Fruit fly (Drosophila melanogaster) whole organism, embryonic: ENCODE data around the gene CG7483.

Source experiments
- Awh ChIP-seq: fragments of 200-800 bp; sonication (Bioruptor generic); IDR thresholded peaks from 2 replicates; pipeline ENCODE4, ENCODE4 v1.3.6; 2022; ENCODE audit warnings: missing biosample characterization, missing genetic modification characterization
- Bgb ChIP-seq: fragments of 200-800 bp; sonication (Bioruptor generic); IDR thresholded peaks from 2 replicates; pipeline ENCODE4 v1.3.6; 2022; ENCODE audit warnings: missing biosample characterization, missing genetic modification characterization; ENCODE audit not compliant: partially characterized antibody
- CG10274 ChIP-seq: fragments of 200-800 bp; sonication (Bioruptor generic); optimal IDR thresholded peaks from 3 replicates; lab custom pipeline; 2017; ENCODE audit warnings: missing biosample characterization, mild to moderate bottlenecking, missing genetic modification characterization
- CG11398 ChIP-seq: fragments of 200-800 bp; sonication (Bioruptor generic); optimal IDR thresholded peaks from 2 replicates; lab custom pipeline; 2016; ENCODE audit warnings: missing biosample characterization, missing genetic modification characterization
- CG13287 ChIP-seq: fragments of 200-800 bp; sonication (Bioruptor generic); IDR thresholded peaks from 2 replicates; pipeline ENCODE4 v1.3.6; 2022; ENCODE audit warnings: missing biosample characterization, missing genetic modification characterization; ENCODE audit not compliant: partially characterized antibody
- CG14050 ChIP-seq: fragments of 200-800 bp; sonication (Bioruptor generic); IDR thresholded peaks from 3 replicates; pipeline ENCODE4 v1.3.6; 2022; ENCODE audit warnings: missing biosample characterization, missing genetic modification characterization
- CG14667 ChIP-seq: fragments of 200-800 bp; sonication (Bioruptor generic); IDR thresholded peaks from 2 replicates; pipeline ENCODE4 v1.3.6; 2022; ENCODE audit warnings: missing biosample characterization, missing genetic modification characterization
- CG15479 ChIP-seq: fragments of 200-800 bp; sonication (Bioruptor generic); optimal IDR thresholded peaks from 3 replicates; lab custom pipeline; 2019; ENCODE audit warnings: missing biosample characterization, mild to moderate bottlenecking, missing genetic modification characterization, moderate library complexity
- CG16813 ChIP-seq: fragments of 200-800 bp; sonication (Bioruptor generic); IDR thresholded peaks from 3 replicates; pipeline ENCODE4 v1.3.6; 2022; ENCODE audit warnings: missing biosample characterization, missing genetic modification characterization; ENCODE audit not compliant: partially characterized antibody
- CG17361 ChIP-seq: fragments of 200-800 bp; sonication (Bioruptor generic); IDR thresholded peaks from 3 replicates; pipeline ENCODE4 v1.3.6; 2022; ENCODE audit warnings: missing biosample characterization, missing genetic modification characterization
- CG17568 ChIP-seq: fragments of 200-800 bp; sonication (Bioruptor generic); optimal IDR thresholded peaks from 2 replicates; lab custom pipeline; 2018; ENCODE audit warnings: missing biosample characterization, mild to moderate bottlenecking, missing genetic modification characterization, moderate library complexity
- CG18262 ChIP-seq: fragments of 200-800 bp; optimal IDR thresholded peaks from 3 replicates; lab custom pipeline; 2019; ENCODE audit warnings: missing biosample characterization, mild to moderate bottlenecking, missing genetic modification characterization, moderate library complexity
- CG2199 ChIP-seq: fragments of 200-800 bp; sonication (Bioruptor generic); IDR thresholded peaks from 3 replicates; pipeline ENCODE4 v1.3.6; 2022; ENCODE audit warnings: missing biosample characterization, missing genetic modification characterization
- CG2678 ChIP-seq: fragments of 200-800 bp; sonication (Bioruptor generic); optimal IDR thresholded peaks from 3 replicates; lab custom pipeline; 2019; ENCODE audit warnings: missing biosample characterization, mild to moderate bottlenecking, missing genetic modification characterization, moderate library complexity
- CG30020 ChIP-seq: fragments of 200-800 bp; optimal IDR thresholded peaks from 2 replicates; lab custom pipeline; 2019; ENCODE audit warnings: missing biosample characterization, mild to moderate bottlenecking, missing genetic modification characterization, moderate library complexity
- CG32532 ChIP-seq: fragments of 200-800 bp; sonication (Bioruptor generic); IDR thresholded peaks from 2 replicates; pipeline ENCODE4 v1.3.6; 2022; ENCODE audit warnings: missing biosample characterization, missing genetic modification characterization
- CG6813 ChIP-seq: fragments of 200-800 bp; sonication (Bioruptor generic); optimal IDR thresholded peaks from 2 replicates; lab custom pipeline; 2017; ENCODE audit warnings: missing biosample characterization, missing genetic modification characterization, mild to moderate bottlenecking, moderate library complexity, missing genetic modification reagents
- CG6854 ChIP-seq: fragments of 200-800 bp; sonication (Bioruptor generic); optimal IDR thresholded peaks from 3 replicates; lab custom pipeline; 2017; ENCODE audit warnings: missing biosample characterization, mild to moderate bottlenecking, missing genetic modification characterization
- CG7271 ChIP-seq: fragments of 200-800 bp; sonication (Bioruptor generic); optimal IDR thresholded peaks from 2 replicates; lab custom pipeline; 2018; ENCODE audit warnings: missing biosample characterization, mild to moderate bottlenecking, missing genetic modification characterization, moderate library complexity
- CG7357 ChIP-seq: fragments of 200-800 bp; sonication (Bioruptor generic); IDR thresholded peaks from 3 replicates; pipeline ENCODE4 v1.3.6; 2022; ENCODE audit warnings: missing biosample characterization, missing genetic modification characterization
- CG7786 ChIP-seq: fragments of 200-800 bp; sonication (Bioruptor generic); optimal IDR thresholded peaks from 2 replicates; lab custom pipeline; 2016; ENCODE audit warnings: missing biosample characterization, missing genetic modification characterization
- CG7963 ChIP-seq: fragments of 200-800 bp; sonication (Bioruptor generic); IDR thresholded peaks from 3 replicates; pipeline ENCODE4 v1.3.6; 2022; ENCODE audit warnings: missing biosample characterization, missing genetic modification characterization; ENCODE audit not compliant: partially characterized antibody
- CrebB ChIP-seq: fragments of 200-800 bp; sonication (Bioruptor generic); optimal IDR thresholded peaks from 3 replicates; lab custom pipeline; 2018; ENCODE audit warnings: missing biosample characterization, mild to moderate bottlenecking, missing genetic modification characterization
- Lpt ChIP-seq: fragments of >200 bp; optimal IDR thresholded peaks from 2 replicates; lab custom pipeline; 2018; ENCODE audit warnings: missing biosample characterization, missing genetic modification characterization
- Max ChIP-seq: fragments of 200-800 bp; sonication (Bioruptor generic); optimal IDR thresholded peaks from 2 replicates; lab custom pipeline; 2016; ENCODE audit warnings: missing biosample characterization, mild to moderate bottlenecking, missing genetic modification characterization
- NfI ChIP-seq: fragments of 200-800 bp; sonication (Bioruptor generic); optimal IDR thresholded peaks from 3 replicates; lab custom pipeline; 2018; ENCODE audit warnings: missing biosample characterization, mild to moderate bottlenecking, missing genetic modification characterization, moderate library complexity
- Oaz ChIP-seq: fragments of 200-800 bp; sonication (Bioruptor generic); IDR thresholded peaks from 2 replicates; pipeline ENCODE4 v1.3.6; 2022; ENCODE audit warnings: missing biosample characterization, missing genetic modification characterization
- Oli ChIP-seq: fragments of 200-800 bp; sonication (Bioruptor generic); optimal IDR thresholded peaks from 2 replicates; lab custom pipeline; 2018; ENCODE audit warnings: missing biosample characterization, mild to moderate bottlenecking, missing genetic modification characterization, moderate library complexity
- Spps ChIP-seq: fragments of 200-800 bp; sonication (Bioruptor generic); optimal IDR thresholded peaks from 2 replicates; lab custom pipeline; 2018; ENCODE audit warnings: missing biosample characterization, mild to moderate bottlenecking, missing genetic modification characterization
- Ssrp ChIP-seq: fragments of 200-800 bp; sonication (Bioruptor generic); optimal IDR thresholded peaks from 2 replicates; lab custom pipeline; 2018; ENCODE audit warnings: missing biosample characterization, mild to moderate bottlenecking, missing genetic modification characterization, moderate library complexity
- Stat92E ChIP-seq, 3 experiments: fragments of >200 bp in 2 of 3; fragments of 200-800 bp in 1 of 3; sonication (Bioruptor generic) in 1 of 3; optimal IDR thresholded peaks; 2 replicates each; lab custom pipeline; 2017 to 2019; ENCODE audit warnings: missing biosample characterization in 3 of 3, missing genetic modification characterization in 3 of 3, mild to moderate bottlenecking in 1 of 3, moderate library complexity in 1 of 3
- TFAM ChIP-seq: fragments of 200-800 bp; sonication (Bioruptor generic); optimal IDR thresholded peaks from 2 replicates; lab custom pipeline; 2017; ENCODE audit warnings: missing biosample characterization, missing genetic modification characterization, inconsistent platforms
- az2 ChIP-seq: fragments of 200-800 bp; sonication (Bioruptor generic); optimal IDR thresholded peaks from 3 replicates; lab custom pipeline; 2016; ENCODE audit warnings: missing biosample characterization, missing genetic modification characterization
- crp ChIP-seq, 2 experiments: fragments of 200-800 bp; sonication (Bioruptor generic); optimal IDR thresholded peaks; 2 replicates in 1 of 2; 3 replicates in 1 of 2; lab custom pipeline; 2017; ENCODE audit warnings: missing biosample characterization in 2 of 2, missing genetic modification characterization in 2 of 2, mild to moderate bottlenecking in 1 of 2, moderate library complexity in 1 of 2
- dati ChIP-seq: fragments of 200-800 bp; sonication (Bioruptor generic); IDR thresholded peaks from 2 replicates; pipeline ENCODE4 v1.3.6; 2022; ENCODE audit warnings: missing biosample characterization, missing genetic modification characterization
- dmrt11E ChIP-seq: fragments of 200-800 bp; sonication (Bioruptor generic); optimal IDR thresholded peaks from 3 replicates; lab custom pipeline; 2018; ENCODE audit warnings: missing biosample characterization, mild to moderate bottlenecking, missing genetic modification characterization, moderate library complexity
- eve ChIP-seq, 2 experiments: fragments of >200 bp; optimal IDR thresholded peaks; 2 replicates each; lab custom pipeline; 2017; ENCODE audit warnings: missing biosample characterization in 2 of 2, missing genetic modification characterization in 2 of 2
- fd102C ChIP-seq: fragments of 200-800 bp; sonication (Bioruptor generic); optimal IDR thresholded peaks from 2 replicates; lab custom pipeline; 2018; ENCODE audit warnings: missing biosample characterization, mild to moderate bottlenecking, missing genetic modification characterization, moderate library complexity
- gsb ChIP-seq: fragments of 200-800 bp; sonication (Bioruptor generic); IDR thresholded peaks from 2 replicates; pipeline ENCODE4 v1.3.6; 2022; ENCODE audit warnings: missing biosample characterization, missing genetic modification characterization
- kay ChIP-seq: fragments of 200-800 bp; sonication (Bioruptor generic); optimal IDR thresholded peaks from 2 replicates; lab custom pipeline; 2016; ENCODE audit warnings: missing biosample characterization, missing genetic modification characterization
- lbe ChIP-seq: fragments of 200-800 bp; sonication (Bioruptor generic); optimal IDR thresholded peaks from 2 replicates; lab custom pipeline; 2016; ENCODE audit warnings: missing biosample characterization, mild to moderate bottlenecking, missing genetic modification characterization
- org-1 ChIP-seq: fragments of 200-800 bp; sonication (Bioruptor generic); optimal IDR thresholded peaks from 2 replicates; lab custom pipeline; 2017; ENCODE audit warnings: missing biosample characterization, missing genetic modification characterization
- repo ChIP-seq: fragments of 200-800 bp; sonication (Bioruptor generic); optimal IDR thresholded peaks from 2 replicates; lab custom pipeline; 2016; ENCODE audit warnings: missing biosample characterization, missing genetic modification characterization
- slbo ChIP-seq: fragments of 200-800 bp; sonication (Bioruptor generic); IDR thresholded peaks from 2 replicates; pipeline ENCODE4 v1.3.6; 2022; ENCODE audit warnings: missing biosample characterization, missing genetic modification characterization
- sna ChIP-seq: fragments of 200-800 bp; sonication (Bioruptor generic); IDR thresholded peaks from 2 replicates; pipeline ENCODE4 v1.3.6; 2022; ENCODE audit warnings: missing biosample characterization, missing genetic modification characterization; ENCODE audit not compliant: partially characterized antibody
- sug ChIP-seq: fragments of 200-800 bp; optimal IDR thresholded peaks from 2 replicates; lab custom pipeline; 2019; ENCODE audit warnings: missing biosample characterization, mild to moderate bottlenecking, missing genetic modification characterization, moderate library complexity
- tap ChIP-seq: fragments of 200-800 bp; optimal IDR thresholded peaks from 3 replicates; lab custom pipeline; 2019; ENCODE audit warnings: missing biosample characterization, mild to moderate bottlenecking, missing genetic modification characterization, moderate library complexity
- vfl ChIP-seq: fragments of 200-800 bp; sonication (Bioruptor generic); optimal IDR thresholded peaks from 2 replicates; lab custom pipeline; 2016; ENCODE audit warnings: missing biosample characterization, missing genetic modification characterization
- vnd ChIP-seq: fragments of 200-800 bp; sonication (Bioruptor generic); IDR thresholded peaks from 3 replicates; pipeline ENCODE4 v1.3.6; 2022; ENCODE audit warnings: missing biosample characterization, missing genetic modification characterization; ENCODE audit not compliant: partially characterized antibody

CG7483 gene

DNA sequence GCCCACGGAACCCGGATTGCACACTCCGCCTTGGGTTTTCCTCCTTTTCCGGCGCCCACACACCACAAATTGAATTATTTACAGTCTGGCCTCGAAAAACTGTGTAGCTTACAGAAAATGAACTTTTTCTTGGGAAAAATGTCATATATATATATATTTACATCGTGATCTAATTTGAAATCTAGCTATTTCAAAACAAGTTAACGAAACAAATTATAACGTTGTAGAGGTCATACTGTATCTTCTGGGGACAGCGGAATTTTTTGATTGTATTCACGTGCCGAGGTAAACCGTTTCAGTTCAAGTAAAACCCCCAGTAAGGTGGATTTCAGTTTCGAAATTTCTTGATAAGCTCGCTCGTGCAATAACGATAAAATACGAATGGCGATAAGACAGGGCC, 41.5 kb downstream of the CG7483 start (continued):
- TF ChIP-seq Spps (tag; lab: Kevin White, UChicago) (no peak), CG6854 (no peak), CG11398 (no peak), CrebB (tag; lab: Kevin White, UChicago) (no peak), CG17568 (GFP tag; lab: Kevin White, UChicago) (peak; percentile 48), Stat92E (GFP tag; optimal IDR thresholded peaks at IDR 0.05; lab: Kevin White, UChicago) (no peak), sug (tag; lab: Kevin White, UChicago) (peak; percentile 73), Lpt (GFP tag; lab: Kevin White, UChicago) (no peak), CG15479 (GFP tag; lab: Kevin White, UChicago) (no peak), fd102C (GFP tag; lab: Kevin White, UChicago) (no peak), eve (GFP tag; optimal IDR thresholded peaks at IDR 0.05; lab: Kevin White, UChicago) (no peak), repo (GFP tag; lab: Kevin White, UChicago) (no peak), CG6813 (no peak), CG18262 (no peak), CG7271 (tag; lab: Kevin White, UChicago) (no peak), az2 (peak; percentile 23), CG32532 (GFP tag; lab: Robert Waterston, UW) (peak; percentile 73), sna (GFP tag; lab: Robert Waterston, UW) (no peak), TFAM (GFP tag; lab: Kevin White, UChicago) (no peak), vfl (GFP tag; lab: Kevin White, UChicago) (peak; percentile 10), kay (no peak), CG2199 (GFP tag; lab: Robert Waterston, UW) (no peak), vnd (GFP tag; lab: Robert Waterston, UW) (no peak), org-1 (GFP tag; lab: Kevin White, UChicago) (peak; percentile 11), CG7786 (GFP tag; lab: Kevin White, UChicago) (no peak), NfI (GFP tag; lab: Kevin White, UChicago) (peak; percentile 61), crp (GFP tag; optimal IDR thresholded peaks at IDR 0.05; lab: Kevin White, UChicago) (no peak), lbe (GFP tag; lab: Kevin White, UChicago) (peak; percentile 62), Oli (tag; lab: Kevin White, UChicago) (peak; percentile 52), CG14050 (GFP tag; lab: Robert Waterston, UW) (peak; percentile 64; the same call in 2 of the 3 replicates), CG16813 (no peak), CG10274 (GFP tag; lab: Kevin White, UChicago) (no peak), Max (GFP tag; lab: Kevin White, UChicago) (no peak), Oaz (0 out of 2 replicates have a peak, but pooled peaks have one; percentile 31), gsb (GFP tag; lab: Robert Waterston, UW) (peak; percentile 64; the same call in 1 of the 2 replicates), CG2678 (tag; lab: Kevin White, UChicago) (peak; percentile 66), dati (GFP tag; lab: Robert Waterston, UW) (no peak), Ssrp (tag; lab: Kevin White, UChicago) (peak; percentile 34), dmrt11E (tag; lab: Kevin White, UChicago) (no peak), tap (tag; lab: Kevin White, UChicago) (peak; percentile 35), Bgb (GFP tag; lab: Robert Waterston, UW) (no peak), Awh (GFP tag; lab: Robert Waterston, UW) (peak; percentile 74), CG30020 (tag; lab: Kevin White, UChicago) (no peak), CG7963 (GFP tag; lab: Robert Waterston, UW) (no peak), CG7357 (GFP tag; lab: Robert Waterston, UW) (no peak), CG13287 (GFP tag; lab: Robert Waterston, UW) (no peak), CG14667 (GFP tag; lab: Robert Waterston, UW) (peak; percentile 55; the same call in 1 of the 2 replicates), slbo (GFP tag; lab: Robert Waterston, UW) (peak; percentile 82), CG17361 (GFP tag; lab: Robert Waterston, UW) (no peak)
